Worm (Caenorhabditis elegans): ENCODE measurements around the gene K10B2.4.

K10B2.4 gene

ce11 chrII:6322081-6322480 is 38.7 kb downstream of the K10B2.4 start:
- TF ChIP-seq mes-4 (tag; optimal IDR thresholded peaks at IDR 0.05) (no peak), T26A5.8 (tag; optimal IDR thresholded peaks at IDR 0.05) (no peak), sea-2 (GFP tag; IDR thresholded peaks at IDR 0.05) (no peak), tbp1 (GFP tag; optimal IDR thresholded peaks at IDR 0.05) (no peak), F37B4.10 (GFP tag; IDR thresholded peaks at IDR 0.05) (no peak), snpc-1.3 (tag; optimal IDR thresholded peaks at IDR 0.05; ENCODE audit: insufficient read depth) (no peak), Y95B8A.8 (GFP tag; IDR thresholded peaks at IDR 0.05) (no peak), K12H6.12 (tag; optimal IDR thresholded peaks at IDR 0.05) (no peak), ceh-27 (GFP tag; optimal IDR thresholded peaks at IDR 0.05) (no peak), ama-1 (optimal IDR thresholded peaks at IDR 0.05) (no peak), ama-1 (GFP tag; optimal IDR thresholded peaks at IDR 0.05) (no peak), ceh-40 (GFP tag; IDR thresholded peaks at IDR 0.05) (no peak), mel-28 (tag; optimal IDR thresholded peaks at IDR 0.05; ENCODE audit: borderline replicate concordance) (no peak), fkh-3 (tag; optimal IDR thresholded peaks at IDR 0.05) (no peak), ztf-26 (tag; optimal IDR thresholded peaks at IDR 0.05) (no peak), D2030.7 (GFP tag; IDR thresholded peaks at IDR 0.05) (no peak), nhr-80 (tag; optimal IDR thresholded peaks at IDR 0.05) (no peak), unc-130 (GFP tag; optimal IDR thresholded peaks at IDR 0.05) (no peak), ZK185.1 (tag; optimal IDR thresholded peaks at IDR 0.05; ENCODE audit: poor library complexity, severe bottlenecking) (no peak), ztf-22 (GFP tag; optimal IDR thresholded peaks at IDR 0.05) (no peak)

ce11 chrII:6320655-6321388 is 39.9 kb downstream of the K10B2.4 start, which contains the start of gene efr-3:
efr-3 (minus strand) TSS chrII:6321159.
- TF ChIP-seq hrde-1 (tag; optimal IDR thresholded peaks at IDR 0.05; ENCODE audit: borderline replicate concordance) (no peak), lin-26 (GFP tag; IDR thresholded peaks at IDR 0.05) (no peak), lsl-1 (GFP tag; optimal IDR thresholded peaks at IDR 0.05) (peak; percentile 28), tbp1 (GFP tag; optimal IDR thresholded peaks at IDR 0.05) (no peak), dpl-1 (GFP tag; optimal IDR thresholded peaks at IDR 0.05) (peak; percentile 64), attf-5 (GFP tag; optimal IDR thresholded peaks at IDR 0.05) (no peak), lin-54 (GFP tag; optimal IDR thresholded peaks at IDR 0.05) (peak; percentile 84), efl-1 (GFP tag; optimal IDR thresholded peaks at IDR 0.05) (peak; percentile 66), F23B12.7 (tag; optimal IDR thresholded peaks at IDR 0.05; ENCODE audit: insufficient read depth) (peak; percentile 92), lin-35 (GFP tag; optimal IDR thresholded peaks at IDR 0.05) (peak in 1 of 3 experiments; percentile 52), nhr-179 (tag; optimal IDR thresholded peaks at IDR 0.05) (no peak), F39B2.1 (GFP tag; IDR thresholded peaks at IDR 0.05) (no peak), mcd-1 (GFP tag; IDR thresholded peaks at IDR 0.05) (peak; percentile 88)

- TF ChIP-seq dpff-1 (tag; optimal IDR thresholded peaks at IDR 0.05) = no peak
- no peak for TF ChIP-seq egrh-3 (GFP tag; IDR thresholded peaks at IDR 0.05)
- TF ChIP-seq madf-10 (tag; optimal IDR thresholded peaks at IDR 0.05) = no peak
- TF ChIP-seq attf-6 (GFP tag; IDR thresholded peaks at IDR 0.05) = no peak
Observed at ce11 chrII:6311888-6312287, 48.9 kb downstream of the K10B2.4 start.
